Fruit fly (Drosophila melanogaster) whole organism, adult: ENCODE data around the gene CG11350.
A peak's percentile ranks its signal among the peaks of the same experiment; 100 is the strongest.

Experiments used
- CG11617 ChIP-seq: fragments of 200-800 bp; sonication (Bioruptor generic); optimal IDR thresholded peaks from 2 replicates; lab custom pipeline; 2017; ENCODE audit warnings: mild to moderate bottlenecking, missing biosample characterization, missing genetic modification reagents, missing genetic modification characterization
- CG12768 ChIP-seq: fragments of 200-800 bp; sonication (Bioruptor generic); optimal IDR thresholded peaks from 2 replicates; lab custom pipeline; 2017; ENCODE audit warnings: missing biosample characterization, missing genetic modification characterization, mild to moderate bottlenecking, moderate library complexity, missing genetic modification reagents
- CG14711 ChIP-seq: fragments of 200-800 bp; sonication (Bioruptor generic); optimal IDR thresholded peaks from 2 replicates; lab custom pipeline; 2018; ENCODE audit warnings: missing biosample characterization, mild to moderate bottlenecking, missing genetic modification characterization, moderate library complexity
- CG1620 ChIP-seq: fragments of 200-800 bp; sonication (Bioruptor generic); optimal IDR thresholded peaks from 2 replicates; lab custom pipeline; 2016; ENCODE audit warnings: missing biosample characterization, missing genetic modification characterization
- CG33017 ChIP-seq: fragments of 200-800 bp; sonication (Bioruptor generic); optimal IDR thresholded peaks from 2 replicates; lab custom pipeline; 2018; ENCODE audit warnings: missing biosample characterization, mild to moderate bottlenecking, missing genetic modification characterization, moderate library complexity
- CG5204 ChIP-seq: fragments of 200-800 bp; sonication (Bioruptor generic); optimal IDR thresholded peaks from 2 replicates; lab custom pipeline; 2016; ENCODE audit warnings: missing biosample characterization, missing genetic modification characterization
- CG7045 ChIP-seq: fragments of 200-800 bp; sonication (Bioruptor generic); optimal IDR thresholded peaks from 2 replicates; lab custom pipeline; 2017; ENCODE audit warnings: missing biosample characterization, mild to moderate bottlenecking, missing genetic modification characterization
- CG7101 ChIP-seq: fragments of 200-800 bp; sonication (Bioruptor generic); optimal IDR thresholded peaks from 2 replicates; lab custom pipeline; 2018; ENCODE audit warnings: missing biosample characterization, mild to moderate bottlenecking, missing genetic modification characterization, moderate library complexity
- Clk ChIP-seq: fragments of 200-800 bp; sonication (Bioruptor generic); optimal IDR thresholded peaks from 2 replicates; lab custom pipeline; 2017; ENCODE audit warnings: missing biosample characterization, missing genetic modification characterization
- Crg-1 ChIP-seq: fragments of 200-800 bp; sonication (Bioruptor generic); optimal IDR thresholded peaks from 2 replicates; lab custom pipeline; 2016; ENCODE audit warnings: missing biosample characterization, missing genetic modification characterization
- Hr96 ChIP-seq: fragments of 200-800 bp; sonication (Bioruptor generic); optimal IDR thresholded peaks from 2 replicates; lab custom pipeline; 2016; ENCODE audit warnings: missing biosample characterization, missing genetic modification characterization
- Mnt ChIP-seq: fragments of 200-800 bp; sonication (Bioruptor generic); optimal IDR thresholded peaks from 2 replicates; lab custom pipeline; 2016; ENCODE audit warnings: missing biosample characterization, mild to moderate bottlenecking, missing genetic modification characterization
- bab1 ChIP-seq: fragments of 200-800 bp; sonication (Bioruptor generic); optimal IDR thresholded peaks from 3 replicates; lab custom pipeline; 2019; ENCODE audit warnings: missing biosample characterization, mild to moderate bottlenecking, missing genetic modification characterization, moderate library complexity
- cic ChIP-seq: fragments of 200-800 bp; sonication (Bioruptor generic); optimal IDR thresholded peaks from 2 replicates; lab custom pipeline; 2017; ENCODE audit warnings: missing biosample characterization, mild to moderate bottlenecking, missing genetic modification characterization, moderate library complexity
- cnc ChIP-seq, 2 experiments: fragments of >200 bp; optimal IDR thresholded peaks; 2 replicates each; lab custom pipeline; 2017
- kay ChIP-seq: fragments of 200-800 bp; sonication (Bioruptor generic); peaks from one replicate; lab custom pipeline; 2016; ENCODE audit warnings: missing biosample characterization, missing genetic modification characterization, borderline replicate concordance
- ovo ChIP-seq: fragments of 200-800 bp; sonication (Bioruptor generic); optimal IDR thresholded peaks from 2 replicates; lab custom pipeline; 2016; ENCODE audit warnings: missing biosample characterization, missing genetic modification characterization
- pad ChIP-seq: fragments of 200-800 bp; sonication (Bioruptor generic); optimal IDR thresholded peaks from 3 replicates; lab custom pipeline; 2017; ENCODE audit warnings: missing biosample characterization, missing genetic modification characterization, mild to moderate bottlenecking, moderate library complexity, missing genetic modification reagents
- tj ChIP-seq: fragments of 200-800 bp; sonication (Bioruptor generic); optimal IDR thresholded peaks from 3 replicates; lab custom pipeline; 2017; ENCODE audit warnings: missing biosample characterization, mild to moderate bottlenecking, missing genetic modification characterization, moderate library complexity
- toe ChIP-seq: fragments of 200-800 bp; sonication (Bioruptor generic); optimal IDR thresholded peaks from 2 replicates; lab custom pipeline; 2016; ENCODE audit warnings: missing biosample characterization, missing genetic modification characterization

Gene CG11350

dm6 chr3L:4474946-4475470 lies 7.6 kb upstream of the CG11350 start:
- TF ChIP-seq pad = no peak
- TF ChIP-seq Crg-1 (GFP tag; lab: Kevin White, UChicago) = no peak
- no peak for TF ChIP-seq tj (GFP tag; lab: Kevin White, UChicago)
- TF ChIP-seq CG12768 = no peak
- TF ChIP-seq CG14711 (tag; lab: Kevin White, UChicago) = peak; percentile 23
- TF ChIP-seq Hr96 = no peak
- TF ChIP-seq CG5204 (GFP tag; lab: Kevin White, UChicago) = no peak
- no peak for TF ChIP-seq Mnt (GFP tag; lab: Kevin White, UChicago)
- no peak for TF ChIP-seq CG7101 (tag; lab: Kevin White, UChicago)
- TF ChIP-seq cnc (optimal IDR thresholded peaks at IDR 0.05; lab: Kevin White, UChicago) = no peak
- peak; percentile 48 for TF ChIP-seq CG7045 (GFP tag; lab: Kevin White, UChicago)
- no peak for TF ChIP-seq toe (GFP tag; lab: Kevin White, UChicago)
- TF ChIP-seq CG1620 (GFP tag; lab: Kevin White, UChicago) = no peak
- TF ChIP-seq ovo (GFP tag; lab: Kevin White, UChicago) = no peak
- no peak for TF ChIP-seq CG11617 (GFP tag; lab: Kevin White, UChicago)
- no peak for TF ChIP-seq cic (GFP tag; lab: Kevin White, UChicago)
- TF ChIP-seq Clk = no peak
- TF ChIP-seq bab1 = peak; percentile 91
- TF ChIP-seq kay (GFP tag; lab: Kevin White, UChicago) = no peak
- no peak for TF ChIP-seq CG33017 (tag; lab: Kevin White, UChicago)

dm6 chr3L:4475704-4476103 lies 6.9 kb upstream of the CG11350 start:
- no peak for TF ChIP-seq CG33017 (tag; lab: Kevin White, UChicago)
- no peak for TF ChIP-seq ovo (GFP tag; lab: Kevin White, UChicago)
- no peak for TF ChIP-seq kay (GFP tag; lab: Kevin White, UChicago)
- TF ChIP-seq CG7101 (tag; lab: Kevin White, UChicago) = no peak
- TF ChIP-seq CG14711 (tag; lab: Kevin White, UChicago) = no peak
- no peak for TF ChIP-seq CG12768
- no peak for TF ChIP-seq Hr96
- TF ChIP-seq CG1620 (GFP tag; lab: Kevin White, UChicago) = no peak
- TF ChIP-seq cic (GFP tag; lab: Kevin White, UChicago) = no peak
- no peak for TF ChIP-seq Crg-1 (GFP tag; lab: Kevin White, UChicago)
- no peak for TF ChIP-seq cnc (optimal IDR thresholded peaks at IDR 0.05; lab: Kevin White, UChicago)
- TF ChIP-seq tj (GFP tag; lab: Kevin White, UChicago) = no peak
- no peak for TF ChIP-seq bab1
- TF ChIP-seq CG5204 (GFP tag; lab: Kevin White, UChicago) = no peak
- no peak for TF ChIP-seq pad
- no peak for TF ChIP-seq toe (GFP tag; lab: Kevin White, UChicago)
- TF ChIP-seq CG11617 (GFP tag; lab: Kevin White, UChicago) = no peak
- no peak for TF ChIP-seq CG7045 (GFP tag; lab: Kevin White, UChicago)

- TF ChIP-seq Crg-1 (GFP tag; lab: Kevin White, UChicago) = no peak
- TF ChIP-seq CG5204 (GFP tag; lab: Kevin White, UChicago) = no peak
- no peak for TF ChIP-seq Clk
- TF ChIP-seq CG7045 (GFP tag; lab: Kevin White, UChicago) = no peak
- TF ChIP-seq CG1620 (GFP tag; lab: Kevin White, UChicago) = no peak
- no peak for TF ChIP-seq tj (GFP tag; lab: Kevin White, UChicago)
- no peak for TF ChIP-seq toe (GFP tag; lab: Kevin White, UChicago)
- TF ChIP-seq kay (GFP tag; lab: Kevin White, UChicago) = no peak
- no peak for TF ChIP-seq CG11617 (GFP tag; lab: Kevin White, UChicago)
- no peak for TF ChIP-seq bab1
Observed at dm6 chr3L:4477656-4478254, 4.9 kb upstream of the CG11350 start.

dm6 chr3L:4479938-4480337 lies 2.7 kb upstream of the CG11350 start, which contains the start of gene CG7465:
CG7465 (plus strand) TSS chr3L:4480283.
- no peak for TF ChIP-seq Crg-1 (GFP tag; lab: Kevin White, UChicago)
- TF ChIP-seq CG5204 (GFP tag; lab: Kevin White, UChicago) = no peak
- no peak for TF ChIP-seq Mnt (GFP tag; lab: Kevin White, UChicago)
- TF ChIP-seq CG12768 = no peak

dm6 chr3L:4480764-4481163 lies 1.8 kb upstream of the CG11350 start:
- TF ChIP-seq cnc (optimal IDR thresholded peaks at IDR 0.05; lab: Kevin White, UChicago) = no peak
- no peak for TF ChIP-seq CG11617 (GFP tag; lab: Kevin White, UChicago)
- no peak for TF ChIP-seq CG7045 (GFP tag; lab: Kevin White, UChicago)
- TF ChIP-seq CG7101 (tag; lab: Kevin White, UChicago) = no peak
- no peak for TF ChIP-seq CG14711 (tag; lab: Kevin White, UChicago)
- TF ChIP-seq CG5204 (GFP tag; lab: Kevin White, UChicago) = no peak
- TF ChIP-seq ovo (GFP tag; lab: Kevin White, UChicago) = no peak
- TF ChIP-seq Mnt (GFP tag; lab: Kevin White, UChicago) = no peak
- no peak for TF ChIP-seq CG1620 (GFP tag; lab: Kevin White, UChicago)
- TF ChIP-seq toe (GFP tag; lab: Kevin White, UChicago) = no peak
- no peak for TF ChIP-seq cic (GFP tag; lab: Kevin White, UChicago)
- TF ChIP-seq CG12768 = no peak
- no peak for TF ChIP-seq kay (GFP tag; lab: Kevin White, UChicago)
- TF ChIP-seq pad = no peak
- no peak for TF ChIP-seq Clk
- no peak for TF ChIP-seq Crg-1 (GFP tag; lab: Kevin White, UChicago)

- TF ChIP-seq CG33017 (tag; lab: Kevin White, UChicago) (no peak), Clk (no peak), cic (GFP tag; lab: Kevin White, UChicago) (no peak), pad (no peak), toe (GFP tag; lab: Kevin White, UChicago) (no peak), CG7101 (tag; lab: Kevin White, UChicago) (no peak), tj (GFP tag; lab: Kevin White, UChicago) (no peak), CG12768 (no peak), CG14711 (tag; lab: Kevin White, UChicago) (no peak), ovo (GFP tag; lab: Kevin White, UChicago) (no peak), Mnt (GFP tag; lab: Kevin White, UChicago) (no peak), Crg-1 (GFP tag; lab: Kevin White, UChicago) (no peak), CG11617 (GFP tag; lab: Kevin White, UChicago) (no peak)
Observed at dm6 chr3L:4484623-4485022, 2.0 kb downstream of the CG11350 start.
